Worm (Caenorhabditis elegans) whole organism, L4 larva: ENCODE measurements around the gene T09A5.5.

Source experiments
- D1046.2 ChIP-seq: fragments of 200-800 bp; sonication (Bioruptor generic); IDR thresholded peaks from 2 replicates; pipeline ENCODE4 v1.3.6; 2022; ENCODE audit warnings: missing genetic modification characterization, missing compliant biosample characterization
- F10B5.3 ChIP-seq: sonication (generic microtip); optimal IDR thresholded peaks from 2 replicates; lab custom pipeline; 2016; ENCODE audit warnings: mild to moderate bottlenecking, missing genetic modification characterization, missing compliant biosample characterization
- F26F4.8 ChIP-seq: fragments of 200-800 bp; sonication (Bioruptor generic); conservative IDR thresholded peaks from 2 replicates; pipeline ENCODE4 v1.3.6; 2022; ENCODE audit warnings: missing genetic modification characterization, missing compliant biosample characterization
- F37D6.2 ChIP-seq: sonication (generic microtip); optimal IDR thresholded peaks from 2 replicates; lab custom pipeline; 2016; ENCODE audit warnings: mild to moderate bottlenecking, missing genetic modification characterization, missing compliant biosample characterization
- F49E8.2 ChIP-seq: sonication (generic microtip); optimal IDR thresholded peaks from 2 replicates; lab custom pipeline; 2016; ENCODE audit warnings: missing compliant biosample characterization, mild to moderate bottlenecking, missing genetic modification characterization, borderline replicate concordance
- R02D3.7 ChIP-seq: fragments of 150-350 bp; sonication (generic microtip); optimal IDR thresholded peaks from 3 replicates; lab custom pipeline; 2014; ENCODE audit warnings: missing biosample characterization, missing genetic modification characterization
- T20F7.1 ChIP-seq: fragments of 200-800 bp; sonication (Bioruptor generic); optimal IDR thresholded peaks from 2 replicates; lab custom pipeline; 2018; ENCODE audit warnings: mild to moderate bottlenecking, missing genetic modification characterization, missing compliant biosample characterization
- Y105C5A.15 ChIP-seq: fragments of 200-800 bp; sonication (Bioruptor generic); IDR thresholded peaks from 2 replicates; pipeline ENCODE4 v1.3.6; 2022; ENCODE audit warnings: missing genetic modification characterization, missing compliant biosample characterization
- Y48G9A.11 ChIP-seq: fragments of 200-800 bp; sonication (Bioruptor generic); IDR thresholded peaks from 2 replicates; pipeline ENCODE4 v1.3.6; 2022; ENCODE audit warnings: missing genetic modification reagents, missing genetic modification characterization, missing compliant biosample characterization
- Y5F2A.4 ChIP-seq: fragments of 200-800 bp; sonication (Bioruptor generic); optimal IDR thresholded peaks from 2 replicates; lab custom pipeline; 2018; ENCODE audit warnings: mild to moderate bottlenecking, missing genetic modification characterization, missing compliant biosample characterization
- Y75B8A.6 ChIP-seq: fragments of 200-800 bp; sonication (Bioruptor generic); IDR thresholded peaks from 2 replicates; pipeline ENCODE4 v1.3.6; 2022; ENCODE audit warnings: missing genetic modification reagents, missing genetic modification characterization, missing compliant biosample characterization
- ZK337.2 ChIP-seq: fragments of 200-800 bp; sonication (Bioruptor generic); IDR thresholded peaks from 2 replicates; pipeline ENCODE4 v1.3.6; 2022; ENCODE audit warnings: missing genetic modification reagents, missing genetic modification characterization, missing compliant biosample characterization
- aha-1 ChIP-seq: fragments of 150-350 bp; peaks from one replicate; lab custom pipeline; 2014; ENCODE audit warnings: missing biosample characterization, missing genetic modification characterization
- ama-1 ChIP-seq: fragments of 150-350 bp; optimal IDR thresholded peaks from 2 replicates; lab custom pipeline; 2014; ENCODE audit warnings: inconsistent platforms, mixed read lengths
- ceh-62 ChIP-seq: sonication (generic microtip); optimal IDR thresholded peaks from 2 replicates; lab custom pipeline; 2017; ENCODE audit warnings: missing biosample characterization, missing genetic modification characterization
- ces-1 ChIP-seq: fragments of 150-350 bp; sonication (generic microtip); optimal IDR thresholded peaks from 4 replicates; lab custom pipeline; 2014; ENCODE audit warnings: missing biosample characterization, missing genetic modification reagents, missing genetic modification characterization
- cey-2 ChIP-seq: sonication (generic microtip); optimal IDR thresholded peaks from 3 replicates; lab custom pipeline; 2017; ENCODE audit warnings: missing genetic modification characterization, mild to moderate bottlenecking, missing compliant biosample characterization, antibody characterized with exemption, borderline replicate concordance; ENCODE audit not compliant: insufficient read depth
- ctbp-1 ChIP-seq: fragments of 200-800 bp; sonication (Bioruptor generic); IDR thresholded peaks from 2 replicates; pipeline ENCODE4 v1.3.6; 2022; ENCODE audit warnings: missing genetic modification reagents, missing genetic modification characterization, missing compliant biosample characterization
- daf-16 ChIP-seq, 3 experiments: sonication (generic microtip); optimal IDR thresholded peaks; 2 replicates each; lab custom pipeline; 2016 to 2017; ENCODE audit warnings: missing genetic modification characterization in 3 of 3, missing genetic modification reagents in 3 of 3, mild to moderate bottlenecking in 2 of 3, missing compliant biosample characterization in 2 of 3, missing biosample characterization in 1 of 3, moderate library complexity in 1 of 3
- dmd-6 ChIP-seq: fragments of 200-800 bp; sonication (Bioruptor generic); IDR thresholded peaks from 2 replicates; pipeline ENCODE4 v1.3.6; 2022; ENCODE audit warnings: missing genetic modification reagents, missing genetic modification characterization, missing compliant biosample characterization
- dmd-9 ChIP-seq: fragments of 200-800 bp; sonication (Bioruptor generic); IDR thresholded peaks from 2 replicates; pipeline ENCODE4 v1.3.6; 2022; ENCODE audit warnings: missing genetic modification reagents, missing genetic modification characterization, missing compliant biosample characterization
- dve-1 ChIP-seq: sonication (generic microtip); optimal IDR thresholded peaks from 2 replicates; lab custom pipeline; 2017; ENCODE audit warnings: antibody characterized with exemption, mild to moderate bottlenecking, missing genetic modification characterization, missing compliant biosample characterization; ENCODE audit not compliant: insufficient read depth
- fos-1 ChIP-seq: fragments of 150-350 bp; optimal IDR thresholded peaks from 2 replicates; lab custom pipeline; 2014; ENCODE audit warnings: missing biosample characterization, missing genetic modification characterization
- hif-1 ChIP-seq, 2 experiments: sonication (generic microtip); optimal IDR thresholded peaks; 2 replicates each; lab custom pipeline; 2016 to 2017; ENCODE audit warnings: missing compliant biosample characterization in 2 of 2, missing genetic modification characterization in 2 of 2, missing genetic modification reagents in 2 of 2, missing genotype in 2 of 2, mild to moderate bottlenecking in 1 of 2
- hlh-11 ChIP-seq: fragments of 200-800 bp; sonication (Bioruptor generic); optimal IDR thresholded peaks from 2 replicates; lab custom pipeline; 2018; ENCODE audit warnings: mild to moderate bottlenecking, missing genetic modification characterization, missing compliant biosample characterization
- lim-7 ChIP-seq: fragments of 200-800 bp; sonication (Bioruptor generic); IDR thresholded peaks from 2 replicates; pipeline ENCODE4 v1.3.6; 2022; ENCODE audit warnings: missing genetic modification characterization, missing compliant biosample characterization
- lin-1 ChIP-seq: fragments of 200-800 bp; sonication (Bioruptor generic); IDR thresholded peaks from 2 replicates; pipeline ENCODE4 v1.3.6; 2022; ENCODE audit warnings: missing genetic modification reagents, missing genetic modification characterization, missing compliant biosample characterization
- lin-13 ChIP-seq: fragments of 150-350 bp; optimal IDR thresholded peaks from 2 replicates; lab custom pipeline; 2014; ENCODE audit warnings: missing biosample characterization, missing genetic modification reagents, missing genetic modification characterization
- lin-15B ChIP-seq: fragments of 150-350 bp; sonication (generic microtip); optimal IDR thresholded peaks from 3 replicates; lab custom pipeline; 2014; ENCODE audit warnings: missing biosample characterization, missing genetic modification characterization
- lin-38 ChIP-seq: fragments of 200-800 bp; sonication (Bioruptor generic); IDR thresholded peaks from 2 replicates; pipeline ENCODE4 v1.3.6; 2022; ENCODE audit warnings: missing genetic modification reagents, missing genetic modification characterization, missing compliant biosample characterization
- mep-1 ChIP-seq: fragments of 150-350 bp; sonication (generic microtip); optimal IDR thresholded peaks from 3 replicates; lab custom pipeline; 2014; ENCODE audit warnings: missing biosample characterization, missing genetic modification characterization
- nhr-42 ChIP-seq: fragments of 200-800 bp; sonication (Bioruptor generic); IDR thresholded peaks from 2 replicates; pipeline ENCODE4 v1.3.6; 2022; ENCODE audit warnings: missing genetic modification characterization, missing compliant biosample characterization
- pha-4 ChIP-seq, 2 experiments: fragments of 150-350 bp in 1 of 2; fragments of 200-800 bp in 1 of 2; sonication (Bioruptor generic) in 1 of 2; IDR thresholded peaks in 1 of 2; optimal IDR thresholded peaks in 1 of 2; 2 replicates each; pipeline versions ENCODE4 v1.3.6 to Lab custom; 2014 to 2022; ENCODE audit warnings: missing genetic modification characterization in 2 of 2, missing genetic modification reagents in 2 of 2, missing biosample characterization in 1 of 2, missing compliant biosample characterization in 1 of 2
- php-3 ChIP-seq: fragments of 200-800 bp; sonication (Bioruptor generic); IDR thresholded peaks from 2 replicates; pipeline ENCODE4 v1.3.6; 2022; ENCODE audit warnings: missing genetic modification reagents, missing genetic modification characterization, missing compliant biosample characterization
- pqm-1 ChIP-seq: sonication (generic microtip); optimal IDR thresholded peaks from 2 replicates; lab custom pipeline; 2017; ENCODE audit warnings: missing biosample characterization, missing genetic modification characterization
- saeg-2 ChIP-seq: fragments of 200-800 bp; sonication (Bioruptor generic); IDR thresholded peaks from 2 replicates; pipeline ENCODE4 v1.3.6; 2022; ENCODE audit warnings: missing genetic modification reagents, missing genetic modification characterization, missing compliant biosample characterization
- snpc-4 ChIP-seq: fragments of 150-350 bp; optimal IDR thresholded peaks from 2 replicates; lab custom pipeline; 2014; ENCODE audit warnings: missing biosample characterization, missing genetic modification characterization
- spr-3 ChIP-seq: fragments of 200-800 bp; sonication (Bioruptor generic); optimal IDR thresholded peaks from 2 replicates; lab custom pipeline; 2018; ENCODE audit warnings: mild to moderate bottlenecking, missing genetic modification characterization, missing compliant biosample characterization
- tra-1 ChIP-seq: fragments of 200-800 bp; sonication (Bioruptor generic); IDR thresholded peaks from 2 replicates; pipeline ENCODE4 v1.3.6; 2022; ENCODE audit warnings: missing genetic modification reagents, missing genetic modification characterization, missing compliant biosample characterization
- unc-39 ChIP-seq: sonication (generic microtip); optimal IDR thresholded peaks from 2 replicates; lab custom pipeline; 2017; ENCODE audit warnings: missing biosample characterization, missing genetic modification characterization
- vab-7 ChIP-seq: fragments of 200-800 bp; sonication (Bioruptor generic); IDR thresholded peaks from 2 replicates; pipeline ENCODE4 v1.3.6; 2022; ENCODE audit warnings: missing genetic modification reagents, missing genetic modification characterization, missing compliant biosample characterization
- zip-11 ChIP-seq: fragments of 200-800 bp; sonication (Bioruptor generic); IDR thresholded peaks from 2 replicates; pipeline ENCODE4 v1.3.6; 2022; ENCODE audit warnings: missing genetic modification characterization, missing compliant biosample characterization
- zip-2 ChIP-seq: fragments of 150-350 bp; optimal IDR thresholded peaks from 2 replicates; lab custom pipeline; 2014; ENCODE audit warnings: missing biosample characterization, missing genetic modification characterization

T09A5.5 gene

ce11 chrII:7857485-7858010 lies 4.0 kb upstream of the T09A5.5 start, which contains the start of the genes cec-3 and T09A5.15 (continued):
- no peak for TF ChIP-seq daf-16 (GFP tag; optimal IDR thresholded peaks at IDR 0.05; lab: Kevin White, UChicago)
- TF ChIP-seq daf-16 (tag; optimal IDR thresholded peaks at IDR 0.05; lab: Kevin White, UChicago): no peak
- TF ChIP-seq unc-39 (tag; lab: Kevin White, UChicago): no peak

- TF ChIP-seq ceh-62 (tag; lab: Kevin White, UChicago) (no peak), mep-1 (tag; lab: Kevin White, UChicago) (no peak), lin-1 (GFP tag; lab: Robert Waterston, UW) (no peak), pha-4 (GFP tag; IDR thresholded peaks at IDR 0.05; lab: Robert Waterston, UW) (no peak), pha-4 (tag; optimal IDR thresholded peaks at IDR 0.05; lab: Kevin White, UChicago) (no peak), aha-1 (tag; lab: Kevin White, UChicago) (peak; percentile 26), ama-1 (lab: Kevin White, UChicago) (no peak)
Measured at ce11 chrII:7855619-7856018, 2.0 kb upstream of the T09A5.5 start, which contains the start of gene mdmh-35. Gene mdmh-35 (minus strand): TSS chrII:7855719.

- no peak for TF ChIP-seq nhr-42 (GFP tag; lab: Robert Waterston, UW)
- TF ChIP-seq Y75B8A.6 (GFP tag; lab: Robert Waterston, UW): no peak
- no peak for TF ChIP-seq php-3 (GFP tag; lab: Robert Waterston, UW)
- no peak for TF ChIP-seq hif-1 (tag; optimal IDR thresholded peaks at IDR 0.05; lab: Kevin White, UChicago)
- TF ChIP-seq ctbp-1 (GFP tag; lab: Robert Waterston, UW): no peak
- TF ChIP-seq D1046.2 (GFP tag; lab: Robert Waterston, UW): no peak
- TF ChIP-seq tra-1 (GFP tag; lab: Robert Waterston, UW): no peak
- TF ChIP-seq dmd-9 (GFP tag; lab: Robert Waterston, UW): no peak
- TF ChIP-seq lim-7 (GFP tag; lab: Robert Waterston, UW): no peak
- no peak for TF ChIP-seq lin-13 (GFP tag; lab: Kevin White, UChicago)
- TF ChIP-seq lin-38 (GFP tag; lab: Robert Waterston, UW): no peak
- TF ChIP-seq pha-4 (GFP tag; IDR thresholded peaks at IDR 0.05; lab: Robert Waterston, UW): no peak
- no peak for TF ChIP-seq pha-4 (tag; optimal IDR thresholded peaks at IDR 0.05; lab: Kevin White, UChicago)
- no peak for TF ChIP-seq cey-2
- no peak for TF ChIP-seq F49E8.2 (tag; lab: Kevin White, UChicago)
- no peak for TF ChIP-seq ces-1 (GFP tag; lab: Kevin White, UChicago)
- no peak for TF ChIP-seq vab-7 (GFP tag; lab: Robert Waterston, UW)
- TF ChIP-seq lin-15B (tag; lab: Kevin White, UChicago): no peak
- TF ChIP-seq, all 104 proteins: peak for 0
Measured at ce11 chrII:7854942-7855341, 1.4 kb upstream of the T09A5.5 start, which contains the start of gene mdt-10. Gene mdt-10 (minus strand): TSS chrII:7855042.

ce11 chrII:7851480-7851879 lies 2.1 kb downstream of the T09A5.5 start:
- no peak for TF ChIP-seq ama-1 (lab: Kevin White, UChicago)
- no peak for TF ChIP-seq F26F4.8 (GFP tag; lab: Robert Waterston, UW)
- TF ChIP-seq fos-1 (tag; lab: Kevin White, UChicago): no peak
- TF ChIP-seq snpc-4 (tag; lab: Kevin White, UChicago): no peak
- no peak for TF ChIP-seq hif-1 (tag; optimal IDR thresholded peaks at IDR 0.05; lab: Kevin White, UChicago)
- no peak for TF ChIP-seq Y5F2A.4 (GFP tag; lab: Kevin White, UChicago)
- TF ChIP-seq dve-1 (tag; lab: Kevin White, UChicago): peak; percentile 60
- TF ChIP-seq pqm-1 (tag; lab: Kevin White, UChicago): peak; percentile 73
- no peak for TF ChIP-seq D1046.2 (GFP tag; lab: Robert Waterston, UW)
- TF ChIP-seq php-3 (GFP tag; lab: Robert Waterston, UW): peak; percentile 44; the same call in 1 of the 2 replicates
- no peak for TF ChIP-seq dmd-6 (GFP tag; lab: Robert Waterston, UW)
- no peak for TF ChIP-seq Y48G9A.11 (GFP tag; lab: Robert Waterston, UW)
- no peak for TF ChIP-seq R02D3.7 (tag; lab: Kevin White, UChicago)
- TF ChIP-seq hlh-11 (tag; lab: Kevin White, UChicago): no peak
- no peak for TF ChIP-seq lin-15B (tag; lab: Kevin White, UChicago)
- no peak for TF ChIP-seq zip-11 (GFP tag; lab: Robert Waterston, UW)
- no peak for TF ChIP-seq saeg-2 (GFP tag; lab: Robert Waterston, UW)
- TF ChIP-seq F10B5.3 (tag; lab: Kevin White, UChicago): no peak
- TF ChIP-seq zip-2 (tag; lab: Kevin White, UChicago): no peak
- no peak for TF ChIP-seq lin-38 (GFP tag; lab: Robert Waterston, UW)
- TF ChIP-seq F37D6.2: no peak
- TF ChIP-seq spr-3 (GFP tag; lab: Kevin White, UChicago): no peak
- no peak for TF ChIP-seq Y105C5A.15 (GFP tag; lab: Robert Waterston, UW)
- TF ChIP-seq daf-16 (GFP tag; optimal IDR thresholded peaks at IDR 0.05; lab: Kevin White, UChicago): no peak
- TF ChIP-seq daf-16 (tag; optimal IDR thresholded peaks at IDR 0.05; lab: Kevin White, UChicago): peak; percentile 51
- no peak for TF ChIP-seq T20F7.1 (GFP tag; lab: Kevin White, UChicago)
- TF ChIP-seq ZK337.2: no peak
